Worm (Caenorhabditis elegans) whole organism, L4 larva: ENCODE data around the gene ZK488.6.

Experiments used
- F49E8.2 ChIP-seq: sonication (generic microtip); optimal IDR thresholded peaks from 2 replicates; lab custom pipeline; 2016; ENCODE audit warnings: missing compliant biosample characterization, mild to moderate bottlenecking, missing genetic modification characterization, borderline replicate concordance
- hlh-11 ChIP-seq: fragments of 200-800 bp; sonication (Bioruptor generic); optimal IDR thresholded peaks from 2 replicates; lab custom pipeline; 2018; ENCODE audit warnings: mild to moderate bottlenecking, missing genetic modification characterization, missing compliant biosample characterization
- nhr-77 ChIP-seq: fragments of 150-350 bp; optimal IDR thresholded peaks from 2 replicates; lab custom pipeline; 2014; ENCODE audit warnings: missing biosample characterization, missing genetic modification characterization
- snpc-4 ChIP-seq: fragments of 150-350 bp; optimal IDR thresholded peaks from 2 replicates; lab custom pipeline; 2014; ENCODE audit warnings: missing biosample characterization, missing genetic modification characterization

ce11 chrV:599783-600182, 9.5 kb downstream of the ZK488.6 start:
- TF ChIP-seq snpc-4 (tag; lab: Kevin White, UChicago) (no peak), hlh-11 (tag; lab: Kevin White, UChicago) (no peak), nhr-77 (no peak), F49E8.2 (tag; lab: Kevin White, UChicago) (no peak)
